Fruit fly (Drosophila melanogaster): ENCODE results near the gene PolE1.

The PolE1 gene

dm6 chr3R:23358565-23359138, 10.7 kb downstream of the PolE1 start, which contains the start of gene RpS3 (continued):
- peak; percentile 68 for TF ChIP-seq nom (GFP tag; optimal IDR thresholded peaks at IDR 0.05)
- no peak for TF ChIP-seq CG9817 (tag; optimal IDR thresholded peaks at IDR 0.05)
- TF ChIP-seq CG33213 (GFP tag; optimal IDR thresholded peaks at IDR 0.05), result no peak
- no peak for TF ChIP-seq corto (GFP tag; optimal IDR thresholded peaks at IDR 0.05)
- TF ChIP-seq CG1024 (GFP tag; IDR thresholded peaks at IDR 0.05), result no peak
- no peak for TF ChIP-seq CG4730 (GFP tag; IDR thresholded peaks at IDR 0.05)
- no peak for TF ChIP-seq Abd-B (GFP tag; optimal IDR thresholded peaks at IDR 0.05)
- peak; percentile 39 for TF ChIP-seq PHDP (tag; optimal IDR thresholded peaks at IDR 0.05)
- no peak for TF ChIP-seq Hr78 (GFP tag; optimal IDR thresholded peaks at IDR 0.05)
- peak in 1 of 2 experiments; percentile 45 for TF ChIP-seq bsh (GFP tag; optimal IDR thresholded peaks at IDR 0.05)
- TF ChIP-seq zf30C (GFP tag; optimal IDR thresholded peaks at IDR 0.05), result no peak
- TF ChIP-seq CG18262 (tag; optimal IDR thresholded peaks at IDR 0.05), result peak; percentile 16
- TF ChIP-seq HLH3B (GFP tag; IDR thresholded peaks at IDR 0.05), result peak; percentile 20; the same call in 1 of the 2 replicates
- TF ChIP-seq pfk (GFP tag; optimal IDR thresholded peaks at IDR 0.05), result peak; percentile 12
- TF ChIP-seq en (GFP tag; optimal IDR thresholded peaks at IDR 0.05), result no peak
- no peak for TF ChIP-seq CG11398 (GFP tag; optimal IDR thresholded peaks at IDR 0.05)
- TF ChIP-seq CG13624 (GFP tag; optimal IDR thresholded peaks at IDR 0.05), result peak; percentile 39
- peak; percentile 8 for TF ChIP-seq CG13775 (GFP tag; optimal IDR thresholded peaks at IDR 0.05)
- no peak for TF ChIP-seq slou (GFP tag; optimal IDR thresholded peaks at IDR 0.05)
- no peak for TF ChIP-seq gcm2 (GFP tag; optimal IDR thresholded peaks at IDR 0.05)
- TF ChIP-seq yki (optimal IDR thresholded peaks at IDR 0.05), result no peak
- peak; percentile 33 for TF ChIP-seq kah (GFP tag; optimal IDR thresholded peaks at IDR 0.05)
- TF ChIP-seq CG9609 (GFP tag; optimal IDR thresholded peaks at IDR 0.05), result no peak
- TF ChIP-seq CG34422 (GFP tag; IDR thresholded peaks at IDR 0.05), result peak; percentile 80; the same call in 1 of the 3 replicates
- TF ChIP-seq CG8944 (GFP tag; optimal IDR thresholded peaks at IDR 0.05), result no peak
- TF ChIP-seq CG2116 (GFP tag; optimal IDR thresholded peaks at IDR 0.05), result peak; percentile 59
- TF ChIP-seq Ravus (GFP tag; IDR thresholded peaks at IDR 0.05), result no peak
- TF ChIP-seq Dref (GFP tag; IDR thresholded peaks at IDR 0.05), result no peak
- TF ChIP-seq Med (GFP tag), result peak; percentile 57
- TF ChIP-seq Doc2 (GFP tag; IDR thresholded peaks at IDR 0.05), result no peak
- TF ChIP-seq D19A (tag; optimal IDR thresholded peaks at IDR 0.05), result peak; percentile 6
- no peak for TF ChIP-seq CG7745 (tag; optimal IDR thresholded peaks at IDR 0.05)
- no peak for TF ChIP-seq trh (GFP tag; optimal IDR thresholded peaks at IDR 0.05)
- no peak for TF ChIP-seq CG13424 (tag; optimal IDR thresholded peaks at IDR 0.05)
- TF ChIP-seq CG7271 (tag; optimal IDR thresholded peaks at IDR 0.05), result peak; percentile 9
- TF ChIP-seq slp2 (GFP tag; optimal IDR thresholded peaks at IDR 0.05), result no peak
- TF ChIP-seq CG7357 (GFP tag; IDR thresholded peaks at IDR 0.05), result no peak
- TF ChIP-seq sens-2 (GFP tag; IDR thresholded peaks at IDR 0.05), result no peak
- TF ChIP-seq CG2678 (tag; optimal IDR thresholded peaks at IDR 0.05), result peak; percentile 38
- peak; percentile 64 for TF ChIP-seq CG15514 (GFP tag; optimal IDR thresholded peaks at IDR 0.05)
- peak; percentile 15 for TF ChIP-seq CG8359 (GFP tag; optimal IDR thresholded peaks at IDR 0.05; ENCODE audit: borderline replicate concordance)
- TF ChIP-seq pho (GFP tag; optimal IDR thresholded peaks at IDR 0.05), result no peak
- no peak for TF ChIP-seq H2.0 (GFP tag; IDR thresholded peaks at IDR 0.05)
- peak in 1 of 3 experiments; percentile 24 for TF ChIP-seq lola (GFP tag; optimal IDR thresholded peaks at IDR 0.05)
- TF ChIP-seq CG6813 (GFP tag; optimal IDR thresholded peaks at IDR 0.05), result no peak
- no peak for TF ChIP-seq CG9876 (GFP tag; optimal IDR thresholded peaks at IDR 0.05)
- TF ChIP-seq CG7839 (tag; optimal IDR thresholded peaks at IDR 0.05), result peak; percentile 14
- no peak for TF ChIP-seq C15 (GFP tag; IDR thresholded peaks at IDR 0.05)
- TF ChIP-seq Xrp1 (GFP tag; IDR thresholded peaks at IDR 0.05), result no peak
- peak; percentile 8 for TF ChIP-seq fd3F (GFP tag; optimal IDR thresholded peaks at IDR 0.05)
